Fruit fly (Drosophila melanogaster) S2 (cell line): ENCODE data around the gene RFeSP.
A peak's percentile ranks its signal among the peaks of the same experiment; 100 is the strongest.

Experiments used
- CG8478 ChIP-seq: fragments of >200 bp; optimal IDR thresholded peaks from 2 replicates; lab custom pipeline; 2018
- CTCF ChIP-seq, 2 experiments: fragments of >200 bp; optimal IDR thresholded peaks; 2 replicates each; lab custom pipeline; 2018

Gene RFeSP

dm6 chr2L:1645328-1645727 is 31.4 kb upstream of the RFeSP start:
- no peak for TF ChIP-seq CG8478 (lab: Kevin White, UChicago)
- no peak for TF ChIP-seq CTCF (optimal IDR thresholded peaks at IDR 0.05; lab: Kevin White, UChicago)

dm6 chr2L:1644378-1644777 is 30.4 kb upstream of the RFeSP start:
- TF ChIP-seq CTCF (optimal IDR thresholded peaks at IDR 0.05; lab: Kevin White, UChicago) (no peak), CG8478 (lab: Kevin White, UChicago) (peak; percentile 84)

DNA sequence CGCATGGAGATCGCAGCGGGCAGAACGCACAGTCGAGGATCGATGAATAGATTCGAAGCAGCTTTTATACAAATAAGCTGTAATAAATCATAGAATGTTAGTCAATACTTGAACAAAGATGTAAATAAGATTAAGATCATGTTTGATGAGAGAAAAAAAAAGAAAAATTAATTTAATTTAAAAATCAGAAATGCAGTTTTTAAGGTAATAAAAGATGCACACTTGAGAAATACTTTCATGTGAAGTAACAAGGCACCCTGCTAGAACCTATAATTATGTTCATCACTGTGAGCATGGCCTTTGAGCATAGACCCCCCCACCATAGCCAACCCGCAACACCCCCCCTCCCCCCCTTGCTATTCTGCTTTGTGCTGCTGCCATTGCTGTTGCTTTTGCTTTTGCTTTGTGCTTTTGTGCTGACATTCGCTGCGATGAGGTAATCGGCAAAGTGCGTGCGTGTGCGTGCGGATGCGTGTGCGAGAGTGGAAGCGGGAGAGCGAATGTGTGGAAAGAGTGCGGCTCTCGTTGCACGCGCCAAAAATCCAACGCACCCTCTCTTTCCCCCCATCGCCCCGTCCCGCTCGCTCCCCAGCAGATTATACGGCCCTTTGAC is 29.4 kb upstream of the RFeSP start:
- peak; percentile 7 for TF ChIP-seq CG8478 (lab: Kevin White, UChicago)
- no peak for TF ChIP-seq CTCF (optimal IDR thresholded peaks at IDR 0.05; lab: Kevin White, UChicago)

- TF ChIP-seq CTCF (optimal IDR thresholded peaks at IDR 0.05; lab: Kevin White, UChicago) (no peak), CG8478 (lab: Kevin White, UChicago) (no peak)
These were observed 24.9 kb upstream of the RFeSP start for dm6 chr2L:1638650-1639549.

- TF ChIP-seq CTCF (optimal IDR thresholded peaks at IDR 0.05; lab: Kevin White, UChicago) (no peak), CG8478 (lab: Kevin White, UChicago) (no peak)
These were observed 24.1 kb upstream of the RFeSP start for dm6 chr2L:1637832-1638649.

- no peak for TF ChIP-seq CG8478 (lab: Kevin White, UChicago)
- no peak for TF ChIP-seq CTCF (optimal IDR thresholded peaks at IDR 0.05; lab: Kevin White, UChicago)
These were observed 23.3 kb upstream of the RFeSP start for dm6 chr2L:1637265-1637664.

dm6 chr2L:1636520-1636919 is 22.6 kb upstream of the RFeSP start:
- TF ChIP-seq CTCF (optimal IDR thresholded peaks at IDR 0.05; lab: Kevin White, UChicago) (no peak), CG8478 (lab: Kevin White, UChicago) (no peak)

- TF ChIP-seq CTCF (optimal IDR thresholded peaks at IDR 0.05; lab: Kevin White, UChicago) (no peak), CG8478 (lab: Kevin White, UChicago) (no peak)
These were observed 20.3 kb upstream of the RFeSP start for dm6 chr2L:1634099-1634856.

dm6 chr2L:1633397-1633796 is 19.4 kb upstream of the RFeSP start:
- TF ChIP-seq CG8478 (lab: Kevin White, UChicago) (no peak), CTCF (optimal IDR thresholded peaks at IDR 0.05; lab: Kevin White, UChicago) (no peak)

dm6 chr2L:1632730-1633172 is 18.8 kb upstream of the RFeSP start:
- no peak for TF ChIP-seq CTCF (optimal IDR thresholded peaks at IDR 0.05; lab: Kevin White, UChicago)
- no peak for TF ChIP-seq CG8478 (lab: Kevin White, UChicago)

- no peak for TF ChIP-seq CG8478 (lab: Kevin White, UChicago)
- TF ChIP-seq CTCF (optimal IDR thresholded peaks at IDR 0.05; lab: Kevin White, UChicago): no peak
These were observed 17.7 kb upstream of the RFeSP start for dm6 chr2L:1631441-1632313.

dm6 chr2L:1630576-1630975 is 16.6 kb upstream of the RFeSP start:
- TF ChIP-seq CG8478 (lab: Kevin White, UChicago) (no peak), CTCF (optimal IDR thresholded peaks at IDR 0.05; lab: Kevin White, UChicago) (no peak)
